Fruit fly (Drosophila melanogaster): ENCODE data around the gene Ilp7.

Gene Ilp7

dm6 chrX:3710531-3711084 is 43.2 kb downstream of the Ilp7 start:
- TF ChIP-seq lz (GFP tag; optimal IDR thresholded peaks at IDR 0.05) (peak; percentile 9), CG32006 (GFP tag; optimal IDR thresholded peaks at IDR 0.05) (no peak), topi (GFP tag; optimal IDR thresholded peaks at IDR 0.05) (peak; percentile 9), Eip93F (GFP tag; optimal IDR thresholded peaks at IDR 0.05) (no peak), vri (GFP tag; optimal IDR thresholded peaks at IDR 0.05) (peak; percentile 28), Met (GFP tag; optimal IDR thresholded peaks at IDR 0.05) (peak; percentile 38), cyc (GFP tag; optimal IDR thresholded peaks at IDR 0.05) (no peak), acj6 (GFP tag; optimal IDR thresholded peaks at IDR 0.05) (no peak), CG6276 (GFP tag; optimal IDR thresholded peaks at IDR 0.05) (no peak), Gug (GFP tag; IDR thresholded peaks at IDR 0.05) (no peak), CG7368 (GFP tag; optimal IDR thresholded peaks at IDR 0.05) (no peak), Lpt (GFP tag; optimal IDR thresholded peaks at IDR 0.05) (no peak), pdm3 (GFP tag; optimal IDR thresholded peaks at IDR 0.05) (peak; percentile 40), CG3919 (GFP tag; optimal IDR thresholded peaks at IDR 0.05) (no peak), Hr38 (GFP tag; optimal IDR thresholded peaks at IDR 0.05) (no peak), Hr39 (GFP tag; optimal IDR thresholded peaks at IDR 0.05) (no peak), Sox102F (GFP tag; optimal IDR thresholded peaks at IDR 0.05) (peak; percentile 18), CG8319 (GFP tag; optimal IDR thresholded peaks at IDR 0.05) (no peak), CG15336 (GFP tag; IDR thresholded peaks at IDR 0.05) (peak; percentile 65), dsx (GFP tag; optimal IDR thresholded peaks at IDR 0.05; ENCODE audit: poor library complexity, severe bottlenecking) (no peak), Hr4 (GFP tag; optimal IDR thresholded peaks at IDR 0.05) (peak; percentile 52), Smox (GFP tag; optimal IDR thresholded peaks at IDR 0.05) (peak; percentile 7), OdsH (GFP tag; optimal IDR thresholded peaks at IDR 0.05) (peak; percentile 36), fkh (GFP tag; optimal IDR thresholded peaks at IDR 0.05) (no peak), CG4318 (GFP tag; optimal IDR thresholded peaks at IDR 0.05) (peak; percentile 21), Ets96B (tag; optimal IDR thresholded peaks at IDR 0.05) (no peak), CG11902 (GFP tag; optimal IDR thresholded peaks at IDR 0.05) (no peak), dac (GFP tag; optimal IDR thresholded peaks at IDR 0.05) (no peak), ss (GFP tag; optimal IDR thresholded peaks at IDR 0.05) (no peak), CG10669 (GFP tag; optimal IDR thresholded peaks at IDR 0.05) (no peak), fd85E (GFP tag; optimal IDR thresholded peaks at IDR 0.05) (no peak), spab (GFP tag; optimal IDR thresholded peaks at IDR 0.05) (no peak), CG34406 (GFP tag; optimal IDR thresholded peaks at IDR 0.05) (no peak), CG6792 (GFP tag; optimal IDR thresholded peaks at IDR 0.05) (no peak), Sox15 (GFP tag; optimal IDR thresholded peaks at IDR 0.05) (no peak), Eip75B (GFP tag; optimal IDR thresholded peaks at IDR 0.05) (no peak), achi (GFP tag; optimal IDR thresholded peaks at IDR 0.05) (no peak), CG6163 (GFP tag; IDR thresholded peaks at IDR 0.05) (no peak), esn (GFP tag; optimal IDR thresholded peaks at IDR 0.05) (peak; percentile 10), Eip78C (GFP tag) (peak; percentile 82), svp (GFP tag) (peak; percentile 65)

dm6 chrX:3714020-3714419 is 46.6 kb downstream of the Ilp7 start:
- TF ChIP-seq topi (GFP tag; optimal IDR thresholded peaks at IDR 0.05) (no peak), Eip78C (GFP tag) (peak; percentile 69), lz (GFP tag; optimal IDR thresholded peaks at IDR 0.05) (no peak), CG1621 (tag; optimal IDR thresholded peaks at IDR 0.05) (no peak), vri (GFP tag; optimal IDR thresholded peaks at IDR 0.05) (no peak), CG11902 (GFP tag; optimal IDR thresholded peaks at IDR 0.05) (no peak), Hr39 (GFP tag; optimal IDR thresholded peaks at IDR 0.05) (no peak), Eip93F (GFP tag; optimal IDR thresholded peaks at IDR 0.05) (no peak), CG11762 (GFP tag; optimal IDR thresholded peaks at IDR 0.05; ENCODE audit: insufficient read depth) (no peak), Smox (GFP tag; optimal IDR thresholded peaks at IDR 0.05) (no peak), CG7368 (GFP tag; optimal IDR thresholded peaks at IDR 0.05) (no peak), Lpt (GFP tag; optimal IDR thresholded peaks at IDR 0.05) (peak; percentile 54), svp (GFP tag) (no peak), CG8319 (GFP tag; optimal IDR thresholded peaks at IDR 0.05) (no peak), CG16779 (tag; optimal IDR thresholded peaks at IDR 0.05) (no peak), CG3919 (GFP tag; optimal IDR thresholded peaks at IDR 0.05) (no peak), OdsH (GFP tag; optimal IDR thresholded peaks at IDR 0.05) (peak; percentile 5), Sox14 (GFP tag; optimal IDR thresholded peaks at IDR 0.05) (no peak), dac (GFP tag; optimal IDR thresholded peaks at IDR 0.05) (peak; percentile 52), spab (GFP tag; optimal IDR thresholded peaks at IDR 0.05) (no peak), ss (GFP tag; optimal IDR thresholded peaks at IDR 0.05) (no peak), Ets21C (GFP tag; optimal IDR thresholded peaks at IDR 0.05) (no peak), Met (GFP tag; optimal IDR thresholded peaks at IDR 0.05) (no peak), esn (GFP tag; optimal IDR thresholded peaks at IDR 0.05) (no peak), CG34406 (GFP tag; optimal IDR thresholded peaks at IDR 0.05) (no peak), net (GFP tag; optimal IDR thresholded peaks at IDR 0.05) (peak; percentile 10), CG4318 (GFP tag; optimal IDR thresholded peaks at IDR 0.05) (peak; percentile 73), CG6163 (GFP tag; IDR thresholded peaks at IDR 0.05) (peak; percentile 34; the same call in 1 of the 3 replicates), pdm3 (GFP tag; optimal IDR thresholded peaks at IDR 0.05) (peak; percentile 24), CG8119 (GFP tag; IDR thresholded peaks at IDR 0.05) (peak; percentile 77), CG32006 (GFP tag; optimal IDR thresholded peaks at IDR 0.05) (peak; percentile 74), Hr38 (GFP tag; optimal IDR thresholded peaks at IDR 0.05) (no peak)
